Fruit fly (Drosophila melanogaster): ENCODE data around the gene CG7384.

Gene CG7384

dm6 chr2L:10544421-10545120, 34.3 kb upstream of the CG7384 start, which contains the start of gene Trim9 (continued):
- TF ChIP-seq Eip74EF (GFP tag; optimal IDR thresholded peaks at IDR 0.05) (peak in 1 of 2 experiments; percentile 23), BtbVII (GFP tag; optimal IDR thresholded peaks at IDR 0.05) (no peak), gfzf (GFP tag; optimal IDR thresholded peaks at IDR 0.05) (no peak), CG34422 (GFP tag; IDR thresholded peaks at IDR 0.05) (peak; percentile 10; the same call in 1 of the 3 replicates), CG33557 (GFP tag; optimal IDR thresholded peaks at IDR 0.05) (no peak), rib (GFP tag; IDR thresholded peaks at IDR 0.05) (no peak), Pdp1 (GFP tag; optimal IDR thresholded peaks at IDR 0.05) (peak in 1 of 2 experiments; percentile 40), Dbx (GFP tag; IDR thresholded peaks at IDR 0.05) (no peak), CG6791 (GFP tag; IDR thresholded peaks at IDR 0.05; ENCODE audit: partially characterized antibody) (peak; percentile 11; the same call in 1 of the 3 replicates), Abd-B (GFP tag; optimal IDR thresholded peaks at IDR 0.05) (no peak), Oaz (GFP tag; IDR thresholded peaks at IDR 0.05) (no peak), sr (GFP tag; IDR thresholded peaks at IDR 0.05) (no peak), CG12769 (tag; optimal IDR thresholded peaks at IDR 0.05) (no peak), CG14860 (GFP tag; IDR thresholded peaks at IDR 0.05; ENCODE audit: partially characterized antibody) (no peak), CG11504 (tag; optimal IDR thresholded peaks at IDR 0.05) (peak; percentile 48), Lhr (GFP tag; optimal IDR thresholded peaks at IDR 0.05) (no peak), ci (GFP tag; IDR thresholded peaks at IDR 0.05) (peak; percentile 59; the same call in 1 of the 3 replicates), CG9437 (GFP tag; optimal IDR thresholded peaks at IDR 0.05) (no peak), ac (GFP tag; optimal IDR thresholded peaks at IDR 0.05) (no peak), HmgD (GFP tag; optimal IDR thresholded peaks at IDR 0.05) (no peak), Bdp1 (GFP tag; optimal IDR thresholded peaks at IDR 0.05) (no peak), Bteb2 (GFP tag; optimal IDR thresholded peaks at IDR 0.05) (no peak), unc-4 (GFP tag; IDR thresholded peaks at IDR 0.05; ENCODE audit: partially characterized antibody) (no peak), Jarid2 (GFP tag; optimal IDR thresholded peaks at IDR 0.05) (peak; percentile 97), CG15601 (tag; optimal IDR thresholded peaks at IDR 0.05) (peak; percentile 85), bowl (GFP tag; IDR thresholded peaks at IDR 0.05) (no peak), CG12071 (GFP tag; optimal IDR thresholded peaks at IDR 0.05) (no peak), HLHmδ (GFP tag; optimal IDR thresholded peaks at IDR 0.05) (peak; percentile 37), ewg (GFP tag; optimal IDR thresholded peaks at IDR 0.05) (no peak), CG8290 (GFP tag; optimal IDR thresholded peaks at IDR 0.05) (no peak), CG8290 (tag; optimal IDR thresholded peaks at IDR 0.05) (peak in 1 of 2 experiments; percentile 29), sug (tag; optimal IDR thresholded peaks at IDR 0.05) (no peak), Med (GFP tag) (no peak), psq (GFP tag; optimal IDR thresholded peaks at IDR 0.05) (no peak), so (GFP tag; IDR thresholded peaks at IDR 0.05) (no peak), grn (GFP tag; optimal IDR thresholded peaks at IDR 0.05) (no peak), sna (GFP tag; IDR thresholded peaks at IDR 0.05; ENCODE audit: partially characterized antibody) (no peak), HLH3B (GFP tag; IDR thresholded peaks at IDR 0.05) (peak; percentile 4; the same call in 1 of the 2 replicates), NfI (GFP tag; optimal IDR thresholded peaks at IDR 0.05) (no peak), ken (GFP tag; IDR thresholded peaks at IDR 0.05) (peak; percentile 39; the same call in 1 of the 3 replicates), ato (GFP tag; IDR thresholded peaks at IDR 0.05; ENCODE audit: partially characterized antibody) (no peak), CG17829 (tag; optimal IDR thresholded peaks at IDR 0.05) (no peak)
